Worm (Caenorhabditis elegans) whole organism, L1 larva: ENCODE results near the gene F53C3.7.

Source experiments
- ceh-82 ChIP-seq, 3 experiments: fragments of 150-350 bp in 1 of 3; sonication (generic microtip) in 2 of 3; optimal IDR thresholded peaks; 2 replicates each; lab custom pipeline; 2014 to 2017; ENCODE audit warnings: missing biosample characterization in 3 of 3, missing genetic modification characterization in 3 of 3
- lin-39 ChIP-seq: fragments of 150-350 bp; optimal IDR thresholded peaks from 2 replicates; lab custom pipeline; 2014; ENCODE audit warnings: missing biosample characterization, missing genetic modification reagents, missing genetic modification characterization
- lsy-2 ChIP-seq, 2 experiments: fragments of 150-350 bp; optimal IDR thresholded peaks; 2 replicates each; lab custom pipeline; 2014; ENCODE audit warnings: missing biosample characterization in 2 of 2, missing genetic modification characterization in 2 of 2
- mdl-1 ChIP-seq, 2 experiments: fragments of 150-350 bp; optimal IDR thresholded peaks; 2 replicates each; lab custom pipeline; 2014 to 2017; ENCODE audit warnings: missing biosample characterization in 2 of 2, missing genetic modification characterization in 2 of 2, inconsistent platforms in 1 of 2
- nhr-11 ChIP-seq: fragments of 150-350 bp; optimal IDR thresholded peaks from 2 replicates; lab custom pipeline; 2014; ENCODE audit warnings: missing biosample characterization, missing genetic modification characterization
- nhr-237 ChIP-seq: fragments of 150-350 bp; optimal IDR thresholded peaks from 2 replicates; lab custom pipeline; 2014; ENCODE audit warnings: missing biosample characterization, missing genetic modification characterization
- nhr-76 ChIP-seq: sonication (generic microtip); optimal IDR thresholded peaks from 2 replicates; lab custom pipeline; 2017; ENCODE audit warnings: missing biosample characterization, missing genetic modification characterization
- nhr-77 ChIP-seq: fragments of 150-350 bp; optimal IDR thresholded peaks from 2 replicates; lab custom pipeline; 2014; ENCODE audit warnings: missing biosample characterization, missing genetic modification characterization
- nhr-84 ChIP-seq: sonication (generic microtip); optimal IDR thresholded peaks from 2 replicates; lab custom pipeline; 2017; ENCODE audit warnings: missing biosample characterization, missing genetic modification characterization
- unc-130 ChIP-seq: fragments of 150-350 bp; optimal IDR thresholded peaks from 2 replicates; lab custom pipeline; 2017; ENCODE audit warnings: missing biosample characterization, missing genetic modification characterization, inconsistent platforms
- zag-1 ChIP-seq: fragments of 150-350 bp; optimal IDR thresholded peaks from 2 replicates; lab custom pipeline; 2014; ENCODE audit warnings: missing biosample characterization, missing genetic modification characterization

DNA sequence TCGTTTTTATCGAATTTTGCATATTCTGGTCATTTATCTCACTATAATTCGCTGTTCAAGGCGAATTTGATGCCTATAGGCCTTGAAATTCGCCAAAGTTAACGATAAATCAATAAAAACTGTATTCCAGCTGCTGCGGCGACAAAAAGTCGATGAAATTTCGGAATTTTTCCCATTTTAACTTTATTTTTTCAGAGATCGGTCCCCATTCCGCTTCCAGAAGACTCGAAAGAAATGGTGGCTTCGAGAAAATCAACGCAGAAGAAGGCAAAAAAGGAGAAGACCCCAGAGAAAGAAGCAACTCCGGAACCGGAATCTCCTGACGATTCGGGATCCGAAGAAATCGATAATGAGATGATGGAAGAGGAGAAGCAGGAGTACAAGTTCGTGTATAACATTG, 40.2 kb downstream of the F53C3.7 start:
- no peak for TF ChIP-seq nhr-76
- TF ChIP-seq mdl-1 (tag; optimal IDR thresholded peaks at IDR 0.05; lab: Kevin White, UChicago): no peak
- no peak for TF ChIP-seq unc-130 (tag; lab: Kevin White, UChicago)
- TF ChIP-seq lin-39 (tag; lab: Kevin White, UChicago): no peak
- no peak for TF ChIP-seq lsy-2 (tag; optimal IDR thresholded peaks at IDR 0.05; lab: Kevin White, UChicago)
- no peak for TF ChIP-seq nhr-77 (tag; lab: Kevin White, UChicago)
- no peak for TF ChIP-seq nhr-11 (tag; lab: Kevin White, UChicago)
- TF ChIP-seq ceh-82 (tag; optimal IDR thresholded peaks at IDR 0.05; lab: Kevin White, UChicago): no peak
- no peak for TF ChIP-seq nhr-237 (tag; lab: Kevin White, UChicago)
- no peak for TF ChIP-seq nhr-84 (tag; lab: Kevin White, UChicago)
- no peak for TF ChIP-seq zag-1 (tag; lab: Kevin White, UChicago)
